Fruit fly (Drosophila melanogaster): ENCODE measurements around the gene Septin4.
A peak's percentile ranks its signal among the peaks of the same experiment; 100 is the strongest.

Gene Septin4

DNA sequence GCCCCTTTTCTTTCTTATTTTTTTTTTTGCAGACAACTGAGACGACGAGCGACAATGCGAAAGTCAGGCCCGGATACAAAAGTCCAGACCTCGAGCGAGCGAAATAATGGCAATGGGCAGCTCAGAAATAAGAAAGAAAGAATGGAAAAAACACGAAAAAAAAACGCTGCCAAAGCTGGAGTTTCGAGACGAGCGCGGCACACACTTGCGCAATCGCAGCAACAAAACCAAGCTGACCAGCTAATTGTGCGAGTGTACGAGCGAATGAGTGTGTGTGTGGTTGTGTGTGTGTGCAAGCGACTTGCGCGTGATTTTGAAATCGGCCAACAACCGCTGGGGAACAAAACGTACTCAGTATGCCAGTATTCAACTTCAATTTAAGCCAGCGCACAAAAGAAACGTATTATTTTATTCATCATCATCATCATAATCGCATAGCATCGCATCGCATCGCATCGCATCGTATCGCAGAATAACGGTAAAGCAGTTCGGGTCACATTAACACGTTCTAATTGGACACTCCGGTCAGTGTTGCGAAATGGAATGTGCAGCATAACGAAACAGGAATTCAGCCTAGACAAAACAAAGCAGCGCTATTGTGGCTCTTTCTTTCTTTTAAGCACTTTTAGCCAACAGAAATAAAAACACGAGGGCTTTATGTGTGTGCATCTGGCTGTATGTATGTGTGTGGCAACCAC, 47.1 kb downstream of the Septin4 start (continued):
- TF ChIP-seq CG9797 (GFP tag; optimal IDR thresholded peaks at IDR 0.05): no peak
- peak in 1 of 2 experiments; percentile 79 for TF ChIP-seq insv (GFP tag; optimal IDR thresholded peaks at IDR 0.05)

dm6 chrX:16647092-16647632, 47.8 kb downstream of the Septin4 start:
- no peak for TF ChIP-seq pum (GFP tag; optimal IDR thresholded peaks at IDR 0.05)
- no peak for TF ChIP-seq CG6854 (GFP tag; optimal IDR thresholded peaks at IDR 0.05)
- TF ChIP-seq dati (GFP tag; IDR thresholded peaks at IDR 0.05): no peak
- TF ChIP-seq CG11560 (tag; IDR thresholded peaks at IDR 0.05): no peak
- no peak for TF ChIP-seq Dp (GFP tag; optimal IDR thresholded peaks at IDR 0.05)
- no peak for TF ChIP-seq oc (tag; optimal IDR thresholded peaks at IDR 0.05)
- TF ChIP-seq CG32772 (GFP tag; IDR thresholded peaks at IDR 0.05): no peak
- no peak for TF ChIP-seq NC2α (GFP tag; optimal IDR thresholded peaks at IDR 0.05)
- TF ChIP-seq prd (optimal IDR thresholded peaks at IDR 0.05): no peak
- TF ChIP-seq prd (GFP tag; IDR thresholded peaks at IDR 0.05): no peak
- no peak for TF ChIP-seq CG10147 (GFP tag; optimal IDR thresholded peaks at IDR 0.05)
- no peak for TF ChIP-seq CG13123 (GFP tag; optimal IDR thresholded peaks at IDR 0.05)
- no peak for TF ChIP-seq fd102C (GFP tag; optimal IDR thresholded peaks at IDR 0.05)
- no peak for TF ChIP-seq wek (GFP tag; optimal IDR thresholded peaks at IDR 0.05)
- TF ChIP-seq stwl (tag; optimal IDR thresholded peaks at IDR 0.05): no peak
- no peak for TF ChIP-seq tgo (GFP tag; IDR thresholded peaks at IDR 0.05)
- no peak for TF ChIP-seq Kr (GFP tag; optimal IDR thresholded peaks at IDR 0.05)
- TF ChIP-seq ase (GFP tag; IDR thresholded peaks at IDR 0.05): no peak
- TF ChIP-seq unc-4 (GFP tag; IDR thresholded peaks at IDR 0.05; ENCODE audit: partially characterized antibody): no peak
- no peak for TF ChIP-seq mld (GFP tag; IDR thresholded peaks at IDR 0.05; ENCODE audit: partially characterized antibody)
- TF ChIP-seq Drgx (GFP tag; IDR thresholded peaks at IDR 0.05): no peak

DNA sequence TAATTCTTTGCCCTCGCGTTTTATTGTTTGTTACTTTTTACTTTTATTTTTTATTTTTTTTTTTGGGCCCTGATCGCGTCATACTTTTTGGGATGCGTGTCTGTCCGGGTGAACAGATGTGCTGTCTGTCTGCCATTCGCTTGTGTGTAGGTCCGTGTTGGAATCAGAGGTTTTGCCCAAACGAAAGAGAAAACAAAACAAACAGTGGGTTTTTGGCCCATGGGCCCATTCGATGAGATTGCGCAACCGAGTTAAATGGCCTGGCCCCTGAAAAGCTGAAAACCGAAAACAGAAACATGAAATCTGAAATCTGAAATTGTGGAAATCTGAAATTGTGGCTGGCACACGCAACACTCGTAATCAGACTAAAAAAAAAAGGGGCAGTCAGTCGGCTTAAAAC, 49.5 kb downstream of the Septin4 start:
- TF ChIP-seq CG1233 (GFP tag; optimal IDR thresholded peaks at IDR 0.05) (no peak), chinmo (GFP tag; IDR thresholded peaks at IDR 0.05; ENCODE audit: partially characterized antibody) (0 out of 4 replicates have a peak, but pooled peaks have one; percentile 7), Pdp1 (GFP tag; optimal IDR thresholded peaks at IDR 0.05) (peak in 1 of 2 experiments; percentile 88), Blimp-1 (GFP tag; optimal IDR thresholded peaks at IDR 0.05) (peak; percentile 56), oc (tag; optimal IDR thresholded peaks at IDR 0.05) (peak; percentile 4), Jarid2 (GFP tag; optimal IDR thresholded peaks at IDR 0.05) (no peak)

dm6 chrX:16644535-16645131, 50.3 kb downstream of the Septin4 start:
- TF ChIP-seq CG31365 (tag; optimal IDR thresholded peaks at IDR 0.05) (peak; percentile 43), Trl (optimal IDR thresholded peaks at IDR 0.05) (no peak), Trl (GFP tag; optimal IDR thresholded peaks at IDR 0.05) (no peak), mam (GFP tag; optimal IDR thresholded peaks at IDR 0.05) (no peak), toy (GFP tag; IDR thresholded peaks at IDR 0.05) (no peak), Dref (GFP tag; IDR thresholded peaks at IDR 0.05) (no peak), ewg (GFP tag; optimal IDR thresholded peaks at IDR 0.05) (peak; percentile 45), D (optimal IDR thresholded peaks at IDR 0.05) (no peak), D (GFP tag; optimal IDR thresholded peaks at IDR 0.05) (peak; percentile 37), ci (GFP tag; IDR thresholded peaks at IDR 0.05) (peak; percentile 83), CG11504 (tag; optimal IDR thresholded peaks at IDR 0.05) (peak; percentile 61), CG10209 (GFP tag; optimal IDR thresholded peaks at IDR 0.05) (peak; percentile 71), CG17385 (GFP tag; optimal IDR thresholded peaks at IDR 0.05) (peak; percentile 22), CG1024 (GFP tag; IDR thresholded peaks at IDR 0.05) (no peak), CG17612 (GFP tag; IDR thresholded peaks at IDR 0.05) (no peak), Hr51 (GFP tag; optimal IDR thresholded peaks at IDR 0.05) (peak; percentile 17 to 21), pfk (GFP tag; optimal IDR thresholded peaks at IDR 0.05) (peak; percentile 15), hbn (GFP tag; IDR thresholded peaks at IDR 0.05; ENCODE audit: partially characterized antibody) (no peak)

Measured in whole organism, embryonic.